Fruit fly (Drosophila melanogaster) Kc167 (cell line): ENCODE measurements around the gene Dnai2.

Experiments used
- Myc ChIP-seq: fragments of >200 bp; optimal IDR thresholded peaks from 2 replicates; lab custom pipeline; 2017; ENCODE audit warnings: missing external identifiers
- Sin3A ChIP-seq: fragments of >200 bp; optimal IDR thresholded peaks from 2 replicates; lab custom pipeline; 2018; ENCODE audit warnings: missing external identifiers
- h ChIP-seq: fragments of >200 bp; optimal IDR thresholded peaks from 3 replicates; lab custom pipeline; 2018; ENCODE audit warnings: missing external identifiers
- insv ChIP-seq: fragments of >200 bp; optimal IDR thresholded peaks from 3 replicates; lab custom pipeline; 2018; ENCODE audit warnings: missing external identifiers
- psq ChIP-seq: fragments of >200 bp; optimal IDR thresholded peaks from 2 replicates; lab custom pipeline; 2017; ENCODE audit warnings: missing external identifiers
- ttk ChIP-seq: sonication (Bioruptor generic); optimal IDR thresholded peaks from 2 replicates; lab custom pipeline; 2017; ENCODE audit warnings: missing external identifiers

DNA sequence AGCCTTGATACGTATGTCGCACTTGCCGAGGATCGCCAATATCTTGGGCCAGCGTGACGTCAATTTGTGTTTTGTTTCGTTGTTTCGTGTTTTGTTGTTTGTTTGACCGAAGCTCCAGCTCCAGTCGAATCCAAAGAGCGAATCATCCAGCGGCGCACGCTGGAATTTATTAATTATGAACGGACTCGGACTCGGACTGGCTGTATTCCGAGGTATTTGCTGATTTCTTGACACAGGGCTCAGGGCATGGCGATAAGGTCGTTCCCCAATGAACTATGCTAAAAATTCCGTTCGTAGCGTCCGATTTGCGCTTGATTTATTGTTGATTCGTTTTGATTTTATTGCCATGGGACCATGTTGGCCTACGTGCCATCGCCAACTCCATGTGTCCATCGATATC lies 17.8 kb upstream of the Dnai2 start:
- TF ChIP-seq h (no peak), psq (lab: Kevin White, UChicago) (no peak), Myc (lab: Kevin White, UChicago) (no peak), insv (lab: Kevin White, UChicago) (no peak), Sin3A (no peak), ttk (lab: Kevin White, UChicago) (no peak)
